Fruit fly (Drosophila melanogaster): ENCODE data around the gene Sec71.

Sec71 gene

dm6 chr2L:13838647-13839390 is 45.5 kb downstream of the Sec71 start (continued):
- TF ChIP-seq Taf1 (GFP tag; IDR thresholded peaks at IDR 0.05) = no peak
- peak; percentile 37; the same call in 1 of the 2 replicates for TF ChIP-seq ara (GFP tag; IDR thresholded peaks at IDR 0.05)
- no peak for TF ChIP-seq CG13123 (GFP tag; optimal IDR thresholded peaks at IDR 0.05)
- TF ChIP-seq CG10654 (GFP tag; optimal IDR thresholded peaks at IDR 0.05) = no peak
- TF ChIP-seq CG17829 (tag; optimal IDR thresholded peaks at IDR 0.05) = no peak
- TF ChIP-seq CG7271 (tag; optimal IDR thresholded peaks at IDR 0.05) = peak; percentile 49
- no peak for TF ChIP-seq CG11560 (tag; IDR thresholded peaks at IDR 0.05)
- TF ChIP-seq CG2678 (tag; optimal IDR thresholded peaks at IDR 0.05) = peak; percentile 66
- no peak for TF ChIP-seq CG11723 (GFP tag; optimal IDR thresholded peaks at IDR 0.05)
- no peak for TF ChIP-seq CG4328 (GFP tag; optimal IDR thresholded peaks at IDR 0.05)
- TF ChIP-seq tll (GFP tag; optimal IDR thresholded peaks at IDR 0.05) = peak in 1 of 2 experiments; percentile 35
- TF ChIP-seq Hr3 (GFP tag; optimal IDR thresholded peaks at IDR 0.05) = peak; percentile 27
- TF ChIP-seq Abd-B (GFP tag; optimal IDR thresholded peaks at IDR 0.05) = no peak
- no peak for TF ChIP-seq Jarid2 (GFP tag; optimal IDR thresholded peaks at IDR 0.05)
- TF ChIP-seq zfh1 (GFP tag; IDR thresholded peaks at IDR 0.05) = no peak
- TF ChIP-seq CG14441 (GFP tag; IDR thresholded peaks at IDR 0.05) = peak; percentile 19; the same call in 1 of the 2 replicates
- TF ChIP-seq insv (GFP tag; optimal IDR thresholded peaks at IDR 0.05) = no peak
- TF ChIP-seq CG2116 (GFP tag; optimal IDR thresholded peaks at IDR 0.05) = no peak
- no peak for TF ChIP-seq hth (optimal IDR thresholded peaks at IDR 0.05)
- TF ChIP-seq unc-4 (GFP tag; IDR thresholded peaks at IDR 0.05; ENCODE audit: partially characterized antibody) = no peak
- no peak for TF ChIP-seq Lhr (GFP tag; optimal IDR thresholded peaks at IDR 0.05)
- no peak for TF ChIP-seq CG10979 (tag; optimal IDR thresholded peaks at IDR 0.05)
- TF ChIP-seq NFAT (GFP tag; IDR thresholded peaks at IDR 0.05) = no peak
- TF ChIP-seq tna (GFP tag; IDR thresholded peaks at IDR 0.05; ENCODE audit: partially characterized antibody) = no peak
- no peak for TF ChIP-seq CG6175 (GFP tag; IDR thresholded peaks at IDR 0.05)
- peak; percentile 38 for TF ChIP-seq fd64A (GFP tag; optimal IDR thresholded peaks at IDR 0.05)
- no peak for TF ChIP-seq B-H2 (GFP tag; optimal IDR thresholded peaks at IDR 0.05)
- TF ChIP-seq Atf-2 (GFP tag; optimal IDR thresholded peaks at IDR 0.05) = no peak
- no peak for TF ChIP-seq CG6791 (GFP tag; IDR thresholded peaks at IDR 0.05; ENCODE audit: partially characterized antibody)
- no peak for TF ChIP-seq ap (GFP tag; IDR thresholded peaks at IDR 0.05)
- TF ChIP-seq klu (GFP tag; IDR thresholded peaks at IDR 0.05) = no peak
- TF ChIP-seq mam (GFP tag; optimal IDR thresholded peaks at IDR 0.05) = peak; percentile 35
- peak; percentile 42; the same call in 1 of the 2 replicates for TF ChIP-seq CG9932 (GFP tag; IDR thresholded peaks at IDR 0.05)
- no peak for TF ChIP-seq aop (GFP tag; IDR thresholded peaks at IDR 0.05)
- TF ChIP-seq CG6272 (GFP tag; IDR thresholded peaks at IDR 0.05) = no peak
- TF ChIP-seq pan (optimal IDR thresholded peaks at IDR 0.05) = no peak
- peak in 1 of 2 experiments; percentile 22 for TF ChIP-seq pan (GFP tag; optimal IDR thresholded peaks at IDR 0.05 in 1 of 2, IDR thresholded peaks at IDR 0.05 in 1 of 2)
- no peak for TF ChIP-seq zfh2 (GFP tag; optimal IDR thresholded peaks at IDR 0.05)
- no peak for TF ChIP-seq nmo (GFP tag; optimal IDR thresholded peaks at IDR 0.05)
- no peak for TF ChIP-seq CG17186 (GFP tag; optimal IDR thresholded peaks at IDR 0.05)
- TF ChIP-seq CG7839 (tag; optimal IDR thresholded peaks at IDR 0.05) = peak; percentile 22
- TF ChIP-seq CG7987 (GFP tag; optimal IDR thresholded peaks at IDR 0.05) = no peak
- TF ChIP-seq Tbp (GFP tag; optimal IDR thresholded peaks at IDR 0.05) = no peak
- no peak for TF ChIP-seq cwo (GFP tag; optimal IDR thresholded peaks at IDR 0.05)
- TF ChIP-seq her (GFP tag; optimal IDR thresholded peaks at IDR 0.05) = no peak
- no peak for TF ChIP-seq Dll (GFP tag; IDR thresholded peaks at IDR 0.05; ENCODE audit: partially characterized antibody)
- TF ChIP-seq rib (GFP tag; IDR thresholded peaks at IDR 0.05) = no peak
- TF ChIP-seq MTF-1 (GFP tag; optimal IDR thresholded peaks at IDR 0.05; ENCODE audit: borderline replicate concordance) = peak; percentile 5
- no peak for TF ChIP-seq CG13775 (GFP tag; optimal IDR thresholded peaks at IDR 0.05)
- peak; percentile 22 for TF ChIP-seq CG13424 (tag; optimal IDR thresholded peaks at IDR 0.05)

Data from whole organism, embryonic.